Fruit fly (Drosophila melanogaster) whole organism, adult: Measurements from ENCODE around the gene CG13078.

ENCODE experiments used
- CG11617 ChIP-seq: fragments of 200-800 bp; sonication (Bioruptor generic); optimal IDR thresholded peaks from 2 replicates; lab custom pipeline; 2017; ENCODE audit warnings: mild to moderate bottlenecking, missing biosample characterization, missing genetic modification reagents, missing genetic modification characterization
- CG12768 ChIP-seq: fragments of 200-800 bp; sonication (Bioruptor generic); optimal IDR thresholded peaks from 2 replicates; lab custom pipeline; 2017; ENCODE audit warnings: missing biosample characterization, missing genetic modification characterization, mild to moderate bottlenecking, moderate library complexity, missing genetic modification reagents
- CG14711 ChIP-seq: fragments of 200-800 bp; sonication (Bioruptor generic); optimal IDR thresholded peaks from 2 replicates; lab custom pipeline; 2018; ENCODE audit warnings: missing biosample characterization, mild to moderate bottlenecking, missing genetic modification characterization, moderate library complexity
- CG1620 ChIP-seq: fragments of 200-800 bp; sonication (Bioruptor generic); optimal IDR thresholded peaks from 2 replicates; lab custom pipeline; 2016; ENCODE audit warnings: missing biosample characterization, missing genetic modification characterization
- CG33017 ChIP-seq: fragments of 200-800 bp; sonication (Bioruptor generic); optimal IDR thresholded peaks from 2 replicates; lab custom pipeline; 2018; ENCODE audit warnings: missing biosample characterization, mild to moderate bottlenecking, missing genetic modification characterization, moderate library complexity
- CG5204 ChIP-seq: fragments of 200-800 bp; sonication (Bioruptor generic); optimal IDR thresholded peaks from 2 replicates; lab custom pipeline; 2016; ENCODE audit warnings: missing biosample characterization, missing genetic modification characterization
- CG7045 ChIP-seq: fragments of 200-800 bp; sonication (Bioruptor generic); optimal IDR thresholded peaks from 2 replicates; lab custom pipeline; 2017; ENCODE audit warnings: missing biosample characterization, mild to moderate bottlenecking, missing genetic modification characterization
- CG7101 ChIP-seq: fragments of 200-800 bp; sonication (Bioruptor generic); optimal IDR thresholded peaks from 2 replicates; lab custom pipeline; 2018; ENCODE audit warnings: missing biosample characterization, mild to moderate bottlenecking, missing genetic modification characterization, moderate library complexity
- Clk ChIP-seq: fragments of 200-800 bp; sonication (Bioruptor generic); optimal IDR thresholded peaks from 2 replicates; lab custom pipeline; 2017; ENCODE audit warnings: missing biosample characterization, missing genetic modification characterization
- Crg-1 ChIP-seq: fragments of 200-800 bp; sonication (Bioruptor generic); optimal IDR thresholded peaks from 2 replicates; lab custom pipeline; 2016; ENCODE audit warnings: missing biosample characterization, missing genetic modification characterization
- Hr96 ChIP-seq: fragments of 200-800 bp; sonication (Bioruptor generic); optimal IDR thresholded peaks from 2 replicates; lab custom pipeline; 2016; ENCODE audit warnings: missing biosample characterization, missing genetic modification characterization
- Mnt ChIP-seq: fragments of 200-800 bp; sonication (Bioruptor generic); optimal IDR thresholded peaks from 2 replicates; lab custom pipeline; 2016; ENCODE audit warnings: missing biosample characterization, mild to moderate bottlenecking, missing genetic modification characterization
- bab1 ChIP-seq: fragments of 200-800 bp; sonication (Bioruptor generic); optimal IDR thresholded peaks from 3 replicates; lab custom pipeline; 2019; ENCODE audit warnings: missing biosample characterization, mild to moderate bottlenecking, missing genetic modification characterization, moderate library complexity
- cic ChIP-seq: fragments of 200-800 bp; sonication (Bioruptor generic); optimal IDR thresholded peaks from 2 replicates; lab custom pipeline; 2017; ENCODE audit warnings: missing biosample characterization, mild to moderate bottlenecking, missing genetic modification characterization, moderate library complexity
- cnc ChIP-seq, 2 experiments: fragments of >200 bp; optimal IDR thresholded peaks; 2 replicates each; lab custom pipeline; 2017
- kay ChIP-seq: fragments of 200-800 bp; sonication (Bioruptor generic); peaks from one replicate; lab custom pipeline; 2016; ENCODE audit warnings: missing biosample characterization, missing genetic modification characterization, borderline replicate concordance
- ovo ChIP-seq: fragments of 200-800 bp; sonication (Bioruptor generic); optimal IDR thresholded peaks from 2 replicates; lab custom pipeline; 2016; ENCODE audit warnings: missing biosample characterization, missing genetic modification characterization
- pad ChIP-seq: fragments of 200-800 bp; sonication (Bioruptor generic); optimal IDR thresholded peaks from 3 replicates; lab custom pipeline; 2017; ENCODE audit warnings: missing biosample characterization, missing genetic modification characterization, mild to moderate bottlenecking, moderate library complexity, missing genetic modification reagents
- tj ChIP-seq: fragments of 200-800 bp; sonication (Bioruptor generic); optimal IDR thresholded peaks from 3 replicates; lab custom pipeline; 2017; ENCODE audit warnings: missing biosample characterization, mild to moderate bottlenecking, missing genetic modification characterization, moderate library complexity
- toe ChIP-seq: fragments of 200-800 bp; sonication (Bioruptor generic); optimal IDR thresholded peaks from 2 replicates; lab custom pipeline; 2016; ENCODE audit warnings: missing biosample characterization, missing genetic modification characterization

CG13078 gene

DNA sequence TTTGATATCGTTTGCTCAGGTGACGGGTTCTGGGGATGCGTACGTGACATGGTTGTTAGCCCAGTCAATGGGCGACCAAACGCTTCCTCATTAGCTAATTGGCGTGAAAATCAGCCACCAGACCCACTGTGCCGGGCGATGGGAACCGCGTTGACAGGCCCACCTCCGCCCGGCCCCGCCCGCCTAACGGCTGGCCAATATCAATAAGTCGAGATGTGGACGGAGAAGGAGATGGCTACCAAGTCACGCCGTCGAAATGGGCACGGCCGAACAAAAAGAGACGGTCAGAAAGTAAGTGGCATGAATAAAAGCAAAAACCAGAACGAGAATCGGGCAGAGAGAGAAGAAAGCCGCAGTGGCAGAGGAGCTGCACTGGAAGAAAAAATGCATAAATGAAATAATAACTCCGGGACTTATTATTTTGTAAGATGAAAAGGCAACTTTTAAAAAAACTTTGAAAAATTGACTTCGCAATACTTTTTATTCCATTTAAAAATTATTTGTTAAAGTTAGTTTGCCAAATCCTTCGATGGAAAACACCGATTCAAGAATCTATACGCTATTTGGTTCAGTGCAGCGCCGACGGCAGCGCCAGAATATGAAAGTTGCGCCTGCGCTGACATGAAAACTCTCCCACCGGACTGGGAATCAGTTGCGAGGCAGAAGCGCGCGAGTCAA lies 25.8 kb upstream of the CG13078 start, which contains the start of gene CG13082:
TSS of gene CG13082 (plus strand) at position 647 of the 678 bp plus-strand sequence.
- TF ChIP-seq CG1620 (no peak), Hr96 (GFP tag; lab: Kevin White, UChicago) (no peak), cic (GFP tag; lab: Kevin White, UChicago) (no peak), Mnt (GFP tag; lab: Kevin White, UChicago) (no peak), CG5204 (GFP tag; lab: Kevin White, UChicago) (no peak), ovo (no peak), CG33017 (tag; lab: Kevin White, UChicago) (no peak), toe (GFP tag; lab: Kevin White, UChicago) (no peak), CG12768 (GFP tag; lab: Kevin White, UChicago) (no peak), kay (GFP tag; lab: Kevin White, UChicago) (no peak), CG14711 (tag; lab: Kevin White, UChicago) (no peak), Clk (GFP tag; lab: Kevin White, UChicago) (no peak), tj (GFP tag; lab: Kevin White, UChicago) (no peak), pad (GFP tag; lab: Kevin White, UChicago) (no peak), CG11617 (GFP tag; lab: Kevin White, UChicago) (no peak), cnc (optimal IDR thresholded peaks at IDR 0.05; lab: Kevin White, UChicago) (no peak), Crg-1 (no peak)

DNA sequence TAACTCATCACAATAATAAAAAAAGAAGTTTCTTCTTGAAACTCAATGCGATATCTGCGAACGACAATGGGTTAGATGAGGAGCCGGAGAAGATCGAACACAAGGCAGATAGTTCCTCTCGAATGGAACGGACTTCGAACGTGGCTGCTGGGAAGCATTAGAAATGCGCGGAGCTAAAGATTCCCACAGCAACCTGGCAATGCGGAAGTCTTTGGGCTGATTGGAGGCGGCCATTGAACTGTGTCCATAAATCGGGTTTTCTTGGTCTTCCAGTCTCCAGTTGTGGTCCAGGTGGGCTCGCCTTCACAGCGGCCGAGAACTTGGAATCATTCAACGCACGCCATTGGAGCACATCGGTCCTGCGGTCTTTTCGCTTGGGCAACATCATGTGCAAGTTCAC lies 23.4 kb upstream of the CG13078 start, which contains the start of gene CG13081:
TSS of gene CG13081 (plus strand) at position 301 of the 400 bp plus-strand sequence.
- TF ChIP-seq ovo (no peak), CG7101 (tag; lab: Kevin White, UChicago) (no peak), Crg-1 (no peak), CG1620 (no peak), toe (GFP tag; lab: Kevin White, UChicago) (no peak), kay (GFP tag; lab: Kevin White, UChicago) (no peak), CG5204 (GFP tag; lab: Kevin White, UChicago) (no peak), tj (GFP tag; lab: Kevin White, UChicago) (no peak), CG33017 (tag; lab: Kevin White, UChicago) (no peak), Mnt (GFP tag; lab: Kevin White, UChicago) (no peak), CG7045 (GFP tag; lab: Kevin White, UChicago) (no peak), Clk (GFP tag; lab: Kevin White, UChicago) (no peak), Hr96 (GFP tag; lab: Kevin White, UChicago) (no peak), cic (GFP tag; lab: Kevin White, UChicago) (no peak), CG12768 (GFP tag; lab: Kevin White, UChicago) (no peak), CG14711 (tag; lab: Kevin White, UChicago) (no peak), pad (GFP tag; lab: Kevin White, UChicago) (no peak), cnc (optimal IDR thresholded peaks at IDR 0.05; lab: Kevin White, UChicago) (no peak)

DNA sequence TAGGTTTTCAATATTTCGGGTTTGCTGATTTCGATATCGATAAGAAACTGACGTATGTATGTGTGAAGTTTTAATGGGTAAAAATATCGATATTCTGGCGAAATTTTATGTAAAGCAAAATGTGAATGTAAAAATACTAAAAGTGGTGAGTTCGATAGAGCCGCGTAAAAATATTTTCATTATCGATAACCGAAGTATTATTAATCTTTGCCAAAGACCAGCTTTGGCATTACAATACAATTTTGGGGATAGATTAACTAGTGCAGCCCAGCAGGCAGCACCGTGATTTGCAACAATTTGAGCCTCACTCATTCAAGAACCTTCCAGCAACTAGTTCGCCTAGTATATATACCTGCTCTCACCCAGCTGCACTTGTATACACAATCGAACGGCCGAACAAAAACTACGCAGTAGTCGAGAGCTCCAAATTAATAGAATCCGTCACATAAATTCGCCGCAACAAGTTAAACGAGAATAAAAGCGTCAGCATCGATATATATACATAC lies 21.4 kb upstream of the CG13078 start:
- TF ChIP-seq bab1 = peak; percentile 60
- TF ChIP-seq CG7101 (tag; lab: Kevin White, UChicago) = peak; percentile 14
- no peak for TF ChIP-seq ovo
- no peak for TF ChIP-seq toe (GFP tag; lab: Kevin White, UChicago)
- TF ChIP-seq CG11617 (GFP tag; lab: Kevin White, UChicago) = peak; percentile 22
- TF ChIP-seq kay (GFP tag; lab: Kevin White, UChicago) = peak; percentile 95
- no peak for TF ChIP-seq CG33017 (tag; lab: Kevin White, UChicago)
- TF ChIP-seq cic (GFP tag; lab: Kevin White, UChicago) = no peak
- no peak for TF ChIP-seq tj (GFP tag; lab: Kevin White, UChicago)
- no peak for TF ChIP-seq CG12768 (GFP tag; lab: Kevin White, UChicago)
- TF ChIP-seq CG1620 = peak; percentile 8
- TF ChIP-seq CG5204 (GFP tag; lab: Kevin White, UChicago) = no peak
- TF ChIP-seq CG14711 (tag; lab: Kevin White, UChicago) = no peak
- no peak for TF ChIP-seq Crg-1
- peak; percentile 34 for TF ChIP-seq Mnt (GFP tag; lab: Kevin White, UChicago)
- peak; percentile 41 to 89 for TF ChIP-seq cnc (optimal IDR thresholded peaks at IDR 0.05; lab: Kevin White, UChicago)

DNA sequence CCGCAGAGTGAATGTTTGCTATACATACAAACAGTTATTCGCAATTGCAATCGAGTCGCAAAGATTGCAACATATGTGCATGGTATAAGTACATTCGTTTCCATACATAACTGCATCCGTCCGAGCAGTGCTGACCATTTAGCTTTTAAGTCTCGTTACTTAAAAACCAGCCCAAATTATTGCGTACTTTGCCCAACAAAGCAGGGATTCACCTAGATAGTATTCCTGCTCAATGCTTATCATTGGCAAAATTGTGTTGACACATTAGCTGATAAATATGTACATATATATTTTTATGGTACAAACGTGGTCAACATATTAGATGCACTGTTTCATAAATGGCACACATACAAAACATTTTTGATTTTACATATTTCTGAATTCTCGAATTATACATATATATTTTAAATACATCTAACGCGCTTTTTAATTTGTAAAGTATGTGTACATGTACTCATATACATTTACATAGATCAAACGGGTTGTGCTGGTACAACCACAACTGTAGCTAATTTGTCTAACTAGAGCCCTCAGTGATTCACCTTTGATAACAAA lies 20.6 kb upstream of the CG13078 start:
- peak; percentile 48 for TF ChIP-seq kay (GFP tag; lab: Kevin White, UChicago)
- no peak for TF ChIP-seq Mnt (GFP tag; lab: Kevin White, UChicago)
- peak; percentile 21 for TF ChIP-seq CG33017 (tag; lab: Kevin White, UChicago)

DNA sequence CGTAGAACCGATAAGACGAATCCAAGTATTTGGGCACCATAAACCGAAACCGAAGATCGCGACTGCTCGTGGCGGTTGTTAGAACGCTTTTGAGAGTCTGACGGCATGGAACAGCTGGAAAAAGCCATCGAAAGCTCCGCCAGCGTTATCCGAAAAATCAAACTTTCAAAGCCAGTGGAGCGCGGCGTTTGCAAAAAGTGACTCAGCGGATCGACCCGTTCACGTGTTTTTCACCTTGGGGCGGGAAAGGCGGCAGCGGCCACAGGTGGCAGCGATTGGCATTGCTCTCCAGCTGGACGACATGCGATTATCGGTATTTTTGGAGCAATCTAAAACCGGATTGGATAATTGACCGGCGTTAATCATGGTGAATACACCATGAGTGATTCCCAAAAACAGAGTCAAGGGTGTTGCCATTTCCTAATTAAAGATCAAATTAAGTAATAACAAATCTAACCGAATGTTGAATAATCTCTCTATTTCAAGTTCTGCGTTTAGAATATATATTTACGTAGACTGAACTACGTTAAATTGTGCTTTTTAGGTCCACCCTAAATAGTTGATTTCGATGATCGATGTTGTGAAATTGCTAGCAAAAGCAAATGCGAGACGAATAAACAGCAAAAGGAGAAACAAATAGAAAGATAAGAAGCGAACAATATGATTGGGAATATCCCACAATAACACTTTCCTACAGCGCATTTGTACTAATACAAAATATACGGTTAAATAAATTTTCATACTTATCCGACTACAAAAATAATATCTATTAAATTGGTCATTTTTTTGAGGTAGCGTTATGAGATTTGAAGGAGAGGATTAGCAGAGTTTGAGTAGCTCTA lies 16.6 kb upstream of the CG13078 start, which contains the start of gene CG10337:
TSS of gene CG10337 (minus strand) at position 91 of the 842 bp plus-strand sequence.
- TF ChIP-seq tj (GFP tag; lab: Kevin White, UChicago) (peak; percentile 72), CG1620 (no peak), toe (GFP tag; lab: Kevin White, UChicago) (no peak), CG7045 (GFP tag; lab: Kevin White, UChicago) (peak; percentile 71), Clk (GFP tag; lab: Kevin White, UChicago) (no peak), kay (GFP tag; lab: Kevin White, UChicago) (peak; percentile 70), CG12768 (GFP tag; lab: Kevin White, UChicago) (peak; percentile 77), CG5204 (GFP tag; lab: Kevin White, UChicago) (peak; percentile 56), ovo (no peak), Mnt (GFP tag; lab: Kevin White, UChicago) (peak; percentile 62), Crg-1 (no peak), cic (GFP tag; lab: Kevin White, UChicago) (peak; percentile 74), CG11617 (GFP tag; lab: Kevin White, UChicago) (peak; percentile 85), Hr96 (GFP tag; lab: Kevin White, UChicago) (peak; percentile 21), CG7101 (tag; lab: Kevin White, UChicago) (peak; percentile 80), CG33017 (tag; lab: Kevin White, UChicago) (peak; percentile 73), pad (GFP tag; lab: Kevin White, UChicago) (peak; percentile 34), bab1 (peak; percentile 60), CG14711 (tag; lab: Kevin White, UChicago) (peak; percentile 67), cnc (optimal IDR thresholded peaks at IDR 0.05; lab: Kevin White, UChicago) (peak; percentile 44 to 86)
